Worm (Caenorhabditis elegans) whole organism, mixed stage, embryonic: ENCODE measurements around the gene F11D11.21.

ENCODE experiments used
- drap-1 ChIP-seq: fragments of 200-800 bp; sonication (Bioruptor generic); optimal IDR thresholded peaks from 3 replicates; lab custom pipeline; 2018; ENCODE audit warnings: mild to moderate bottlenecking, missing genetic modification characterization, missing compliant biosample characterization
- elt-1 ChIP-seq: sonication (generic microtip); optimal IDR thresholded peaks from 2 replicates; lab custom pipeline; 2017; ENCODE audit warnings: missing genetic modification characterization, mild to moderate bottlenecking, missing compliant biosample characterization, antibody characterized with exemption, moderate library complexity, borderline replicate concordance; ENCODE audit not compliant: insufficient read depth
- lin-13 ChIP-seq: fragments of 150-350 bp; optimal IDR thresholded peaks from 2 replicates; lab custom pipeline; 2014; ENCODE audit warnings: missing biosample characterization, missing genetic modification characterization
- nhr-12 ChIP-seq: fragments of 150-350 bp; optimal IDR thresholded peaks from 2 replicates; lab custom pipeline; 2014; ENCODE audit warnings: missing biosample characterization, missing genetic modification characterization
- pha-4 ChIP-seq: fragments of 150-350 bp; optimal IDR thresholded peaks from 2 replicates; lab custom pipeline; 2018; ENCODE audit warnings: missing biosample characterization, missing genetic modification reagents, missing genetic modification characterization
- unc-62 ChIP-seq: fragments of 150-350 bp; optimal IDR thresholded peaks from 2 replicates; lab custom pipeline; 2014; ENCODE audit warnings: missing biosample characterization, missing genetic modification reagents, missing genetic modification characterization
- ztf-11 ChIP-seq: fragments of 150-350 bp; optimal IDR thresholded peaks from 2 replicates; lab custom pipeline; 2014; ENCODE audit warnings: missing biosample characterization, missing genetic modification characterization

DNA sequence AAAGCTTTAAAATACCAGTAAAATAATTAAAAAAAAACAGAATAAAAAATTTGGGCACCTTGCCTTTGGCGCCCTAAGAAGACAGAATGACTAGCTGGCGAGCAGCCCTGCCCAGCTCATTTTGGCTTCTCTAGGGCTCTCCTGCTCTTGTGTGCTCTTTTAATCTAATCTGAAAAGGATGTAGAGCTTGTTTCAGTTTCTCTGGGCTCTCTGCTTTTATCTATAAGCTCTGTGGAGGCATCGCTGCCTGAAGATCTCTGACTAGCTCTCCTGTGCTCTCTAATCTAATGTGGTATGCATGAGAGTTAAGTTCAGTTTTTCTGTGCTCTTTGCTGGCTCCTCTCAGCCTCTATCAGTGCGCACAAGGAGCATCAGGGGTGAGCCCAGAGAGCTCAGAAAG, 24.5 kb downstream of the F11D11.21 start:
- no peak for TF ChIP-seq elt-1 (tag; lab: Kevin White, UChicago)
- TF ChIP-seq pha-4 = no peak
- no peak for TF ChIP-seq ztf-11 (tag; lab: Kevin White, UChicago)
- no peak for TF ChIP-seq unc-62 (GFP tag; lab: Kevin White, UChicago)
- TF ChIP-seq nhr-12 = no peak
- TF ChIP-seq lin-13 (tag; lab: Kevin White, UChicago) = no peak
- TF ChIP-seq drap-1 = no peak
